Fruit fly (Drosophila melanogaster) Kc167 (cell line): ENCODE results near the gene CG11977.

Experiments used
- Sin3A ChIP-seq: fragments of >200 bp; optimal IDR thresholded peaks from 2 replicates; lab custom pipeline; 2018; ENCODE audit warnings: missing external identifiers
- h ChIP-seq: fragments of >200 bp; optimal IDR thresholded peaks from 3 replicates; lab custom pipeline; 2018; ENCODE audit warnings: missing external identifiers
- insv ChIP-seq: fragments of >200 bp; optimal IDR thresholded peaks from 3 replicates; lab custom pipeline; 2018; ENCODE audit warnings: missing external identifiers
- psq ChIP-seq: fragments of >200 bp; optimal IDR thresholded peaks from 2 replicates; lab custom pipeline; 2017; ENCODE audit warnings: missing external identifiers
- ttk ChIP-seq: sonication (Bioruptor generic); optimal IDR thresholded peaks from 2 replicates; lab custom pipeline; 2017; ENCODE audit warnings: missing external identifiers

dm6 chr3R:9023934-9024333, 26.4 kb downstream of the CG11977 start:
- TF ChIP-seq psq (lab: Kevin White, UChicago) (no peak), insv (lab: Kevin White, UChicago) (no peak), Sin3A (lab: Kevin White, UChicago) (no peak), ttk (no peak), h (lab: Kevin White, UChicago) (no peak)
